Fruit fly (Drosophila melanogaster): ENCODE results near the gene PLCXD.

- peak; percentile 96 for TF ChIP-seq kay (GFP tag; ENCODE audit: borderline replicate concordance)
- TF ChIP-seq Hr96 (GFP tag; optimal IDR thresholded peaks at IDR 0.05) = peak; percentile 61
- TF ChIP-seq cnc (optimal IDR thresholded peaks at IDR 0.05) = no peak
- peak; percentile 87 for TF ChIP-seq cic (GFP tag; optimal IDR thresholded peaks at IDR 0.05)
- peak; percentile 71 for TF ChIP-seq CG1620 (GFP tag; optimal IDR thresholded peaks at IDR 0.05)
- TF ChIP-seq Clk (GFP tag; optimal IDR thresholded peaks at IDR 0.05) = peak; percentile 56
- peak; percentile 88 for TF ChIP-seq CG33017 (tag; optimal IDR thresholded peaks at IDR 0.05)
- peak; percentile 96 for TF ChIP-seq CG7101 (tag; optimal IDR thresholded peaks at IDR 0.05)
- peak; percentile 69 for TF ChIP-seq pad (GFP tag; optimal IDR thresholded peaks at IDR 0.05)
- peak; percentile 95 for TF ChIP-seq CG11617 (GFP tag; optimal IDR thresholded peaks at IDR 0.05)
- peak; percentile 93 for TF ChIP-seq bab1 (GFP tag; optimal IDR thresholded peaks at IDR 0.05)
- TF ChIP-seq CG12768 (GFP tag; optimal IDR thresholded peaks at IDR 0.05) = peak; percentile 90
Observed at dm6 chr2L:12044613-12045350, 4.4 kb upstream of the PLCXD start, which contains the start of gene CG6785.
